Fruit fly (Drosophila melanogaster) whole organism, embryonic: ENCODE measurements around the gene CG34454.

Experiments used
- Atf3 ChIP-seq: fragments of 200-800 bp; sonication (Bioruptor generic); optimal IDR thresholded peaks from 3 replicates; lab custom pipeline; 2016; ENCODE audit warnings: missing biosample characterization, missing genetic modification characterization
- B-H1 ChIP-seq: fragments of 200-800 bp; sonication (Bioruptor generic); IDR thresholded peaks from 3 replicates; pipeline ENCODE4 v1.3.6; 2022; ENCODE audit warnings: missing biosample characterization, missing genetic modification characterization
- C15 ChIP-seq: fragments of 200-800 bp; sonication (Bioruptor generic); IDR thresholded peaks from 3 replicates; pipeline ENCODE4 v1.3.6; 2022; ENCODE audit warnings: missing biosample characterization, missing genetic modification characterization
- CG12071 ChIP-seq: fragments of 200-800 bp; sonication (Bioruptor generic); optimal IDR thresholded peaks from 3 replicates; lab custom pipeline; 2018; ENCODE audit warnings: missing biosample characterization, mild to moderate bottlenecking, missing genetic modification characterization
- CG1603 ChIP-seq: fragments of 200-800 bp; sonication (Bioruptor generic); optimal IDR thresholded peaks from 2 replicates; lab custom pipeline; 2019; ENCODE audit warnings: missing biosample characterization, mild to moderate bottlenecking, missing genetic modification characterization, moderate library complexity
- CG1832 ChIP-seq: fragments of 200-800 bp; sonication (Bioruptor generic); optimal IDR thresholded peaks from 2 replicates; lab custom pipeline; 2017; ENCODE audit warnings: missing biosample characterization, mild to moderate bottlenecking, missing genetic modification characterization, inconsistent platforms
- CG18619 ChIP-seq: fragments of 200-800 bp; sonication (Bioruptor generic); optimal IDR thresholded peaks from 3 replicates; lab custom pipeline; 2017; ENCODE audit warnings: missing biosample characterization, mild to moderate bottlenecking, missing genetic modification characterization
- CG2199 ChIP-seq: fragments of 200-800 bp; sonication (Bioruptor generic); IDR thresholded peaks from 3 replicates; pipeline ENCODE4 v1.3.6; 2022; ENCODE audit warnings: missing biosample characterization, missing genetic modification characterization
- CG32532 ChIP-seq: fragments of 200-800 bp; sonication (Bioruptor generic); IDR thresholded peaks from 2 replicates; pipeline ENCODE4 v1.3.6; 2022; ENCODE audit warnings: missing biosample characterization, missing genetic modification characterization
- CG34376 ChIP-seq: fragments of 200-800 bp; sonication (Bioruptor generic); optimal IDR thresholded peaks from 2 replicates; lab custom pipeline; 2018; ENCODE audit warnings: missing biosample characterization, mild to moderate bottlenecking, missing genetic modification characterization
- CG3726 ChIP-seq: fragments of 200-800 bp; sonication (Bioruptor generic); IDR thresholded peaks from 3 replicates; pipeline ENCODE4, ENCODE4 v1.3.6; 2022; ENCODE audit warnings: missing biosample characterization, missing genetic modification characterization
- CG3838 ChIP-seq: fragments of 200-800 bp; sonication (Bioruptor generic); optimal IDR thresholded peaks from 3 replicates; lab custom pipeline; 2016; ENCODE audit warnings: missing biosample characterization, missing genetic modification characterization
- CG5180 ChIP-seq: fragments of 200-800 bp; sonication (Bioruptor generic); optimal IDR thresholded peaks from 3 replicates; lab custom pipeline; 2017; ENCODE audit warnings: missing biosample characterization, missing genetic modification characterization, mild to moderate bottlenecking, moderate library complexity, missing genetic modification reagents
- CG6854 ChIP-seq: fragments of 200-800 bp; sonication (Bioruptor generic); optimal IDR thresholded peaks from 3 replicates; lab custom pipeline; 2017; ENCODE audit warnings: missing biosample characterization, mild to moderate bottlenecking, missing genetic modification characterization
- CrebB ChIP-seq: fragments of 200-800 bp; sonication (Bioruptor generic); optimal IDR thresholded peaks from 3 replicates; lab custom pipeline; 2018; ENCODE audit warnings: missing biosample characterization, mild to moderate bottlenecking, missing genetic modification characterization
- D ChIP-seq, 2 experiments: fragments of 200-800 bp in 1 of 2; fragments of >200 bp in 1 of 2; sonication (Bioruptor generic) in 1 of 2; optimal IDR thresholded peaks; 2 replicates in 1 of 2; 3 replicates in 1 of 2; lab custom pipeline; 2017; ENCODE audit warnings: mild to moderate bottlenecking in 1 of 2, missing biosample characterization in 1 of 2, missing genetic modification characterization in 1 of 2, missing genetic modification reagents in 1 of 2
- D19B ChIP-seq: fragments of 200-800 bp; sonication (Bioruptor generic); optimal IDR thresholded peaks from 2 replicates; lab custom pipeline; 2017; ENCODE audit warnings: missing biosample characterization, mild to moderate bottlenecking, missing genetic modification characterization
- Dll ChIP-seq: fragments of 200-800 bp; sonication (Bioruptor generic); IDR thresholded peaks from 4 replicates; pipeline ENCODE4 v1.3.6; 2022; ENCODE audit warnings: missing biosample characterization, missing genetic modification characterization; ENCODE audit not compliant: partially characterized antibody
- HLH3B ChIP-seq: fragments of 200-800 bp; sonication (Bioruptor generic); IDR thresholded peaks from 2 replicates; pipeline ENCODE4 v1.3.6; 2022; ENCODE audit warnings: missing biosample characterization, missing genetic modification characterization
- HLH4C ChIP-seq: fragments of 200-800 bp; sonication (Bioruptor generic); IDR thresholded peaks from 3 replicates; pipeline ENCODE4 v1.3.6; 2022; ENCODE audit warnings: missing biosample characterization, missing genetic modification characterization; ENCODE audit not compliant: partially characterized antibody
- Hsf ChIP-seq: fragments of 200-800 bp; sonication (Bioruptor generic); optimal IDR thresholded peaks from 3 replicates; lab custom pipeline; 2016; ENCODE audit warnings: missing biosample characterization, missing genetic modification characterization
- Lhr ChIP-seq: fragments of 200-800 bp; sonication (Bioruptor generic); optimal IDR thresholded peaks from 3 replicates; lab custom pipeline; 2017; ENCODE audit warnings: mild to moderate bottlenecking, missing biosample characterization, missing genetic modification reagents, missing genetic modification characterization
- Med ChIP-seq: fragments of 200-800 bp; sonication (Bioruptor generic); peaks from one replicate; lab custom pipeline; 2016; ENCODE audit warnings: missing biosample characterization, missing genetic modification characterization, mild to moderate bottlenecking, inconsistent platforms, moderate library complexity
- Neu2 ChIP-seq: fragments of 200-800 bp; sonication (Bioruptor generic); optimal IDR thresholded peaks from 3 replicates; lab custom pipeline; 2016; ENCODE audit warnings: missing biosample characterization, missing genetic modification characterization, borderline replicate concordance
- Ravus ChIP-seq: fragments of 200-800 bp; sonication (Bioruptor generic); IDR thresholded peaks from 2 replicates; pipeline ENCODE4 v1.3.6; 2022; ENCODE audit warnings: missing biosample characterization, missing genetic modification characterization
- Stat92E ChIP-seq, 3 experiments: fragments of >200 bp in 2 of 3; fragments of 200-800 bp in 1 of 3; sonication (Bioruptor generic) in 1 of 3; optimal IDR thresholded peaks; 2 replicates each; lab custom pipeline; 2017 to 2019; ENCODE audit warnings: missing biosample characterization in 3 of 3, missing genetic modification characterization in 3 of 3, mild to moderate bottlenecking in 1 of 3, moderate library complexity in 1 of 3
- abd-A ChIP-seq: fragments of 200-800 bp; sonication (Bioruptor generic); optimal IDR thresholded peaks from 3 replicates; lab custom pipeline; 2019; ENCODE audit warnings: missing biosample characterization, mild to moderate bottlenecking, missing genetic modification characterization, moderate library complexity
- al ChIP-seq: fragments of 200-800 bp; sonication (Bioruptor generic); IDR thresholded peaks from 2 replicates; pipeline ENCODE4 v1.3.6; 2022; ENCODE audit warnings: missing biosample characterization, missing genetic modification characterization
- amos ChIP-seq: fragments of 200-800 bp; sonication (Bioruptor generic); IDR thresholded peaks from 2 replicates; pipeline ENCODE4 v1.3.6; 2022; ENCODE audit warnings: missing biosample characterization, missing genetic modification characterization; ENCODE audit not compliant: partially characterized antibody
- aop ChIP-seq: fragments of 200-800 bp; sonication (Bioruptor generic); IDR thresholded peaks from 2 replicates; pipeline ENCODE4 v1.3.6; 2022; ENCODE audit warnings: missing biosample characterization, missing genetic modification characterization
- ato ChIP-seq: fragments of 200-800 bp; sonication (Bioruptor generic); IDR thresholded peaks from 2 replicates; pipeline ENCODE4 v1.3.6; 2022; ENCODE audit warnings: missing biosample characterization, missing genetic modification characterization; ENCODE audit not compliant: partially characterized antibody
- caup ChIP-seq: fragments of 200-800 bp; sonication (Bioruptor generic); optimal IDR thresholded peaks from 3 replicates; lab custom pipeline; 2017; ENCODE audit warnings: missing biosample characterization, mild to moderate bottlenecking, missing genetic modification characterization, moderate library complexity; ENCODE audit not compliant: severe bottlenecking
- chn ChIP-seq: fragments of 200-800 bp; sonication (Bioruptor generic); optimal IDR thresholded peaks from 2 replicates; lab custom pipeline; 2016; ENCODE audit warnings: missing biosample characterization, missing genetic modification characterization
- danr ChIP-seq: fragments of 200-800 bp; sonication (Bioruptor generic); IDR thresholded peaks from 2 replicates; pipeline ENCODE4 v1.3.6; 2022; ENCODE audit warnings: missing biosample characterization, missing genetic modification characterization
- ewg ChIP-seq: fragments of 200-800 bp; sonication (Bioruptor generic); optimal IDR thresholded peaks from 3 replicates; lab custom pipeline; 2017; ENCODE audit warnings: mild to moderate bottlenecking, missing biosample characterization, missing genetic modification reagents, missing genetic modification characterization
- fu2 ChIP-seq: fragments of 200-800 bp; sonication (Bioruptor generic); optimal IDR thresholded peaks from 2 replicates; lab custom pipeline; 2016; ENCODE audit warnings: missing biosample characterization, missing genetic modification characterization
- gem ChIP-seq: fragments of 200-800 bp; sonication (Bioruptor generic); optimal IDR thresholded peaks from 2 replicates; lab custom pipeline; 2019; ENCODE audit warnings: missing biosample characterization, mild to moderate bottlenecking, missing genetic modification characterization, moderate library complexity
- insv ChIP-seq, 2 experiments: fragments of 200-800 bp; sonication (Bioruptor generic); optimal IDR thresholded peaks; 3 replicates each; lab custom pipeline; 2016 to 2018; ENCODE audit warnings: missing biosample characterization in 2 of 2, missing genetic modification characterization in 2 of 2
- lab ChIP-seq: fragments of 200-800 bp; sonication (Bioruptor generic); optimal IDR thresholded peaks from 3 replicates; lab custom pipeline; 2017; ENCODE audit warnings: missing biosample characterization, missing genetic modification characterization, mild to moderate bottlenecking, moderate library complexity, missing genetic modification reagents
- nmo ChIP-seq: fragments of 200-800 bp; sonication (Bioruptor generic); optimal IDR thresholded peaks from 2 replicates; lab custom pipeline; 2018; ENCODE audit warnings: missing biosample characterization, mild to moderate bottlenecking, missing genetic modification characterization, moderate library complexity
- pho ChIP-seq: fragments of 200-800 bp; sonication (Bioruptor generic); optimal IDR thresholded peaks from 2 replicates; lab custom pipeline; 2016; ENCODE audit warnings: missing biosample characterization, missing genetic modification characterization
- phol ChIP-seq: fragments of 200-800 bp; sonication (Bioruptor generic); optimal IDR thresholded peaks from 3 replicates; lab custom pipeline; 2018; ENCODE audit warnings: missing biosample characterization, mild to moderate bottlenecking, missing genetic modification characterization, moderate library complexity
- pita ChIP-seq: fragments of 200-800 bp; sonication (Bioruptor generic); optimal IDR thresholded peaks from 2 replicates; lab custom pipeline; 2017; ENCODE audit warnings: missing biosample characterization, mild to moderate bottlenecking, missing genetic modification characterization
- sr ChIP-seq: fragments of 200-800 bp; sonication (Bioruptor generic); IDR thresholded peaks from 3 replicates; pipeline ENCODE4 v1.3.6; 2022; ENCODE audit warnings: missing biosample characterization, missing genetic modification characterization
- ssp ChIP-seq: fragments of 200-800 bp; sonication (Bioruptor generic); IDR thresholded peaks from 2 replicates; pipeline ENCODE4 v1.3.6; 2022; ENCODE audit warnings: missing biosample characterization, missing genetic modification characterization
- zfh1 ChIP-seq: fragments of 200-800 bp; sonication (Bioruptor generic); IDR thresholded peaks from 3 replicates; pipeline ENCODE4 v1.3.6; 2022; ENCODE audit warnings: missing biosample characterization, missing genetic modification characterization

Gene CG34454

DNA sequence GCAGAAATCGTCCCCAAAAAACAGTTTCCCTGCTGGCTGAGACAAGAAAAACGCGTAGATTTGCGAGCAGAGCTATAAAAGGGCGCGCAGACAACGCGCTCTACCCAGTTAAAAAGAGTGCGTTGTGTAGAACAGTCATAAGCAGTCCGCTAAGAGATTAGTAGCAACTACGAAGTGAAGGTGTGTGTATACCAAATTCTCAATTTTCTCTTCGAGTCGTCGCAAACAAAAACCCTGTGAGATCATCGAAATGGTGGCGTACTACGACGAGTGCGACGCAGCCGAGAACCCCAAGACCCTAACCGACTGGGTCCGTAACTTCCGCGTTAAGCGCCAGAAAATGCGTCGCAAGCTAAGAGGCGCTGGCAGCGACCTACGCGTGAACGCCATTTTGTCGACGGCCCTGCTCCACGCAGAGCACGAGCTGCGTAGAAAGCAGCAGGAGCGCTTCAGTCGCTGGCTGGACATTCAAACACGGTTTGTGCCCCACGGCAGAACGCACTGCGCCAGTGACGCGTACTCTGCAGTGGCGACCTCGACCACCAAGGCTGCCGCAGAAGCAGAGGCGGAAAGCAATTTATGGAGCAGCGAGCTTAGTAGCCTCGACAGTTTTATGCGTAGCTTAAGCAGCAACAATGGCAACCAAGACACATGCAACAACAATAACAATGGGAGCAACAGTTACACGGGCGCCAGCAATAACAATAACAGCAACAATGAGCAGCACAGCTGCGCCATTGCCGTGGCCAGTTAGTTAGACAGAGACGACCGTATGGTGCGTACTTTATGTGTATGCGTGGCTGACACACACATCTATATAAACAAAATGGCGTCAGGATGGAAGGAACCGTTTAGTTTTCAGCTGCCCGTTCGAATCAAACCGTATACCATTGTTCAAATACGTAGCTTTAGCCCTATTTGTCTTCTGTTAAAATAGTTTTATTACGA lies 7.9 kb downstream of the CG34454 start (continued):
- no peak for TF ChIP-seq D19B (GFP tag; lab: Kevin White, UChicago)
- TF ChIP-seq Lhr (GFP tag; lab: Kevin White, UChicago): no peak
- TF ChIP-seq lab (GFP tag; lab: Kevin White, UChicago): peak; percentile 16
- peak; percentile 57; the same call in 2 of the 3 replicates for TF ChIP-seq zfh1 (GFP tag; lab: Robert Waterston, UW)
- TF ChIP-seq Med: peak; percentile 85
- TF ChIP-seq abd-A (tag; lab: Kevin White, UChicago): peak; percentile 82
- peak; percentile 11; the same call in 1 of the 2 replicates for TF ChIP-seq HLH3B
- no peak for TF ChIP-seq Ravus (GFP tag; lab: Robert Waterston, UW)
- peak; percentile 26 for TF ChIP-seq CG1603
- TF ChIP-seq al (GFP tag; lab: Robert Waterston, UW): no peak
- peak; percentile 32; the same call in 1 of the 4 replicates for TF ChIP-seq Dll (GFP tag; lab: Robert Waterston, UW)
- peak; percentile 3 for TF ChIP-seq CG12071 (GFP tag; lab: Kevin White, UChicago)
- peak; percentile 14 for TF ChIP-seq nmo (GFP tag; lab: Kevin White, UChicago)
- TF ChIP-seq ato (GFP tag; lab: Robert Waterston, UW): peak; percentile 48
- TF ChIP-seq Atf3 (GFP tag; lab: Kevin White, UChicago): peak; percentile 1
- TF ChIP-seq aop: no peak
- no peak for TF ChIP-seq danr
- peak; percentile 46; the same call in 1 of the 3 replicates for TF ChIP-seq B-H1 (GFP tag; lab: Robert Waterston, UW)
- no peak for TF ChIP-seq fu2
- TF ChIP-seq D (optimal IDR thresholded peaks at IDR 0.05; lab: Kevin White, UChicago): peak; percentile 95
- TF ChIP-seq D (GFP tag; optimal IDR thresholded peaks at IDR 0.05; lab: Kevin White, UChicago): peak; percentile 55
- peak; percentile 52 for TF ChIP-seq CG1832 (GFP tag; lab: Kevin White, UChicago)
- no peak for TF ChIP-seq gem
- TF ChIP-seq CG5180: no peak
- peak; percentile 49; the same call in 1 of the 2 replicates for TF ChIP-seq amos (GFP tag; lab: Robert Waterston, UW)
- peak; percentile 34 for TF ChIP-seq pho (GFP tag; lab: Kevin White, UChicago)
- TF ChIP-seq CG18619: peak; percentile 52
- 0 out of 3 replicates have a peak, but pooled peaks have one; percentile 11 for TF ChIP-seq CG3726 (GFP tag; lab: Robert Waterston, UW)
- peak in 1 of 2 experiments; percentile 11 for TF ChIP-seq insv (GFP tag; optimal IDR thresholded peaks at IDR 0.05; lab: Kevin White, UChicago)
- TF ChIP-seq caup (GFP tag; lab: Kevin White, UChicago): peak; percentile 10
- TF ChIP-seq ewg (GFP tag; lab: Kevin White, UChicago): peak; percentile 76
- TF ChIP-seq sr (GFP tag; lab: Robert Waterston, UW): 0 out of 3 replicates have a peak, but pooled peaks have one; percentile 21
- TF ChIP-seq phol: peak; percentile 97
- TF ChIP-seq Stat92E (GFP tag; optimal IDR thresholded peaks at IDR 0.05; lab: Kevin White, UChicago): peak in 1 of 3 experiments; percentile 10
- peak; percentile 43; the same call in 1 of the 3 replicates for TF ChIP-seq HLH4C (GFP tag; lab: Robert Waterston, UW)
- peak; percentile 9; the same call in 1 of the 3 replicates for TF ChIP-seq C15
- TF ChIP-seq CG3838 (GFP tag; lab: Kevin White, UChicago): peak; percentile 47
- no peak for TF ChIP-seq pita
- TF ChIP-seq ssp (GFP tag; lab: Robert Waterston, UW): no peak
- peak; percentile 38 for TF ChIP-seq CG6854
- no peak for TF ChIP-seq Neu2 (GFP tag; lab: Kevin White, UChicago)
- peak; percentile 74; the same call in 1 of the 3 replicates for TF ChIP-seq CG2199 (GFP tag; lab: Robert Waterston, UW)
- no peak for TF ChIP-seq Hsf (GFP tag; lab: Kevin White, UChicago)
- TF ChIP-seq CG32532 (GFP tag; lab: Robert Waterston, UW): peak; percentile 32; the same call in 1 of the 2 replicates
- no peak for TF ChIP-seq chn (GFP tag; lab: Kevin White, UChicago)
- peak; percentile 1 for TF ChIP-seq CrebB (tag; lab: Kevin White, UChicago)
- peak; percentile 64 for TF ChIP-seq CG34376
